Fruit fly (Drosophila melanogaster) whole organism, embryonic: ENCODE results near the gene Sec3.

Experiments
- Adf1 ChIP-seq: fragments of 200-800 bp; sonication (Bioruptor generic); IDR thresholded peaks from 2 replicates; pipeline ENCODE4 v1.3.6; 2022; ENCODE audit warnings: missing biosample characterization, missing genetic modification characterization
- C15 ChIP-seq: fragments of 200-800 bp; sonication (Bioruptor generic); IDR thresholded peaks from 3 replicates; pipeline ENCODE4 v1.3.6; 2022; ENCODE audit warnings: missing biosample characterization, missing genetic modification characterization
- CG10543 ChIP-seq: fragments of 200-800 bp; sonication (Bioruptor generic); optimal IDR thresholded peaks from 3 replicates; lab custom pipeline; 2017; ENCODE audit warnings: missing biosample characterization, mild to moderate bottlenecking, missing genetic modification characterization, moderate library complexity
- CG11085 ChIP-seq: fragments of 200-800 bp; sonication (Bioruptor generic); IDR thresholded peaks from 2 replicates; pipeline ENCODE4 v1.3.6; 2022; ENCODE audit warnings: missing biosample characterization, missing genetic modification characterization
- CG12659 ChIP-seq: fragments of 200-800 bp; sonication (Bioruptor generic); optimal IDR thresholded peaks from 3 replicates; lab custom pipeline; 2017; ENCODE audit warnings: mild to moderate bottlenecking, missing biosample characterization, missing genetic modification reagents, missing genetic modification characterization
- CG13123 ChIP-seq: fragments of 200-800 bp; sonication (Bioruptor generic); optimal IDR thresholded peaks from 2 replicates; lab custom pipeline; 2016; ENCODE audit warnings: missing biosample characterization, missing genetic modification characterization
- CG13894 ChIP-seq: fragments of 200-800 bp; sonication (Bioruptor generic); optimal IDR thresholded peaks from 3 replicates; lab custom pipeline; 2018; ENCODE audit warnings: missing biosample characterization, mild to moderate bottlenecking, missing genetic modification characterization, moderate library complexity
- CG1602 ChIP-seq: fragments of 200-800 bp; sonication (Bioruptor generic); optimal IDR thresholded peaks from 3 replicates; lab custom pipeline; 2016; ENCODE audit warnings: missing biosample characterization, missing genetic modification characterization
- CG1603 ChIP-seq: fragments of 200-800 bp; sonication (Bioruptor generic); optimal IDR thresholded peaks from 2 replicates; lab custom pipeline; 2019; ENCODE audit warnings: missing biosample characterization, mild to moderate bottlenecking, missing genetic modification characterization, moderate library complexity
- CG17802 ChIP-seq: fragments of 200-800 bp; sonication (Bioruptor generic); optimal IDR thresholded peaks from 2 replicates; lab custom pipeline; 2018; ENCODE audit warnings: missing biosample characterization, mild to moderate bottlenecking, missing genetic modification characterization, moderate library complexity
- CG1792 ChIP-seq: fragments of 200-800 bp; sonication (Bioruptor generic); optimal IDR thresholded peaks from 2 replicates; lab custom pipeline; 2016; ENCODE audit warnings: missing biosample characterization, missing genetic modification characterization
- CG18599 ChIP-seq: fragments of 200-800 bp; sonication (Bioruptor generic); optimal IDR thresholded peaks from 3 replicates; lab custom pipeline; 2017; ENCODE audit warnings: missing biosample characterization, missing genetic modification characterization, mild to moderate bottlenecking, moderate library complexity, missing genetic modification reagents
- CG2199 ChIP-seq: fragments of 200-800 bp; sonication (Bioruptor generic); IDR thresholded peaks from 3 replicates; pipeline ENCODE4 v1.3.6; 2022; ENCODE audit warnings: missing biosample characterization, missing genetic modification characterization
- CG42726 ChIP-seq: fragments of 200-800 bp; sonication (Bioruptor generic); IDR thresholded peaks from 2 replicates; pipeline ENCODE4 v1.3.6; 2022; ENCODE audit warnings: missing biosample characterization, missing genetic modification characterization; ENCODE audit not compliant: partially characterized antibody
- CG5180 ChIP-seq: fragments of 200-800 bp; sonication (Bioruptor generic); optimal IDR thresholded peaks from 3 replicates; lab custom pipeline; 2017; ENCODE audit warnings: missing biosample characterization, missing genetic modification characterization, mild to moderate bottlenecking, moderate library complexity, missing genetic modification reagents
- CG6791 ChIP-seq: fragments of 200-800 bp; sonication (Bioruptor generic); IDR thresholded peaks from 3 replicates; pipeline ENCODE4 v1.3.6; 2022; ENCODE audit warnings: missing biosample characterization, missing genetic modification characterization; ENCODE audit not compliant: partially characterized antibody
- CG7556 ChIP-seq: fragments of 200-800 bp; sonication (Bioruptor generic); optimal IDR thresholded peaks from 2 replicates; lab custom pipeline; 2017; ENCODE audit warnings: missing biosample characterization, mild to moderate bottlenecking, missing genetic modification characterization
- CG8290 ChIP-seq, 3 experiments: fragments of 200-800 bp; sonication (Bioruptor generic); optimal IDR thresholded peaks; 2 replicates each; lab custom pipeline; 2016 to 2019; ENCODE audit warnings: missing biosample characterization in 3 of 3, missing genetic modification characterization in 3 of 3, mild to moderate bottlenecking in 2 of 3, moderate library complexity in 1 of 3
- CTCF ChIP-seq: fragments of 200-800 bp; sonication (Bioruptor generic); optimal IDR thresholded peaks from 2 replicates; lab custom pipeline; 2017; ENCODE audit warnings: missing biosample characterization, mild to moderate bottlenecking, missing genetic modification characterization, moderate library complexity
- CoRest ChIP-seq: fragments of 200-800 bp; sonication (Bioruptor generic); optimal IDR thresholded peaks from 3 replicates; lab custom pipeline; 2018; ENCODE audit warnings: missing biosample characterization, mild to moderate bottlenecking, missing genetic modification characterization, moderate library complexity
- CrebB ChIP-seq: fragments of 200-800 bp; sonication (Bioruptor generic); optimal IDR thresholded peaks from 3 replicates; lab custom pipeline; 2018; ENCODE audit warnings: missing biosample characterization, mild to moderate bottlenecking, missing genetic modification characterization
- D19A ChIP-seq: fragments of 200-800 bp; optimal IDR thresholded peaks from 3 replicates; lab custom pipeline; 2019; ENCODE audit warnings: missing biosample characterization, mild to moderate bottlenecking, missing genetic modification characterization, moderate library complexity
- D19B ChIP-seq: fragments of 200-800 bp; sonication (Bioruptor generic); optimal IDR thresholded peaks from 2 replicates; lab custom pipeline; 2017; ENCODE audit warnings: missing biosample characterization, mild to moderate bottlenecking, missing genetic modification characterization
- Deaf1 ChIP-seq: fragments of 200-800 bp; optimal IDR thresholded peaks from 3 replicates; lab custom pipeline; 2019; ENCODE audit warnings: missing biosample characterization, mild to moderate bottlenecking, missing genetic modification characterization, moderate library complexity
- GATAe ChIP-seq: fragments of 200-800 bp; sonication (Bioruptor generic); conservative IDR thresholded peaks from 2 replicates; pipeline ENCODE4 v1.3.6; 2022; ENCODE audit warnings: missing biosample characterization, missing genetic modification characterization
- HLH54F ChIP-seq: fragments of 200-800 bp; sonication (Bioruptor generic); optimal IDR thresholded peaks from 3 replicates; lab custom pipeline; 2016; ENCODE audit warnings: missing biosample characterization, missing genetic modification characterization
- HmgZ ChIP-seq: fragments of 200-800 bp; sonication (Bioruptor generic); optimal IDR thresholded peaks from 2 replicates; lab custom pipeline; 2018; ENCODE audit warnings: missing biosample characterization, mild to moderate bottlenecking, missing genetic modification characterization
- Hsf ChIP-seq: fragments of 200-800 bp; sonication (Bioruptor generic); optimal IDR thresholded peaks from 3 replicates; lab custom pipeline; 2016; ENCODE audit warnings: missing biosample characterization, missing genetic modification characterization
- Med ChIP-seq: fragments of 200-800 bp; sonication (Bioruptor generic); peaks from one replicate; lab custom pipeline; 2016; ENCODE audit warnings: missing biosample characterization, missing genetic modification characterization, mild to moderate bottlenecking, inconsistent platforms, moderate library complexity
- Myb ChIP-seq: fragments of 200-800 bp; sonication (Bioruptor generic); optimal IDR thresholded peaks from 2 replicates; lab custom pipeline; 2016; ENCODE audit warnings: missing biosample characterization, missing genetic modification characterization
- Nf-YC ChIP-seq: fragments of 200-800 bp; optimal IDR thresholded peaks from 3 replicates; lab custom pipeline; 2019; ENCODE audit warnings: missing biosample characterization, mild to moderate bottlenecking, missing genetic modification characterization, moderate library complexity
- Rfx ChIP-seq: fragments of 200-800 bp; sonication (Bioruptor generic); IDR thresholded peaks from 2 replicates; pipeline ENCODE4 v1.3.6; 2022; ENCODE audit warnings: missing biosample characterization, missing genetic modification characterization
- TFAM ChIP-seq: fragments of 200-800 bp; sonication (Bioruptor generic); optimal IDR thresholded peaks from 2 replicates; lab custom pipeline; 2017; ENCODE audit warnings: missing biosample characterization, missing genetic modification characterization, inconsistent platforms
- amos ChIP-seq: fragments of 200-800 bp; sonication (Bioruptor generic); IDR thresholded peaks from 2 replicates; pipeline ENCODE4 v1.3.6; 2022; ENCODE audit warnings: missing biosample characterization, missing genetic modification characterization; ENCODE audit not compliant: partially characterized antibody
- aop ChIP-seq: fragments of 200-800 bp; sonication (Bioruptor generic); IDR thresholded peaks from 2 replicates; pipeline ENCODE4 v1.3.6; 2022; ENCODE audit warnings: missing biosample characterization, missing genetic modification characterization
- bowl ChIP-seq: fragments of 200-800 bp; sonication (Bioruptor generic); IDR thresholded peaks from 2 replicates; pipeline ENCODE4 v1.3.6; 2022; ENCODE audit warnings: missing biosample characterization, missing genetic modification characterization
- chif ChIP-seq, 2 experiments: fragments of 200-800 bp; sonication (Bioruptor generic); optimal IDR thresholded peaks; 3 replicates each; lab custom pipeline; 2016; ENCODE audit warnings: missing biosample characterization in 2 of 2, missing genetic modification characterization in 2 of 2
- ci ChIP-seq: fragments of 200-800 bp; sonication (Bioruptor generic); IDR thresholded peaks from 3 replicates; pipeline ENCODE4 v1.3.6; 2022; ENCODE audit warnings: missing biosample characterization, missing genetic modification characterization
- dpn ChIP-seq, 2 experiments: fragments of 200-800 bp; sonication (Bioruptor generic); optimal IDR thresholded peaks; 3 replicates each; lab custom pipeline; 2016; ENCODE audit warnings: missing biosample characterization in 2 of 2, missing genetic modification characterization in 2 of 2
- exex ChIP-seq: fragments of 200-800 bp; sonication (Bioruptor generic); optimal IDR thresholded peaks from 4 replicates; lab custom pipeline; 2018; ENCODE audit warnings: missing biosample characterization, mild to moderate bottlenecking, missing genetic modification characterization, moderate library complexity
- grau ChIP-seq: fragments of 200-800 bp; optimal IDR thresholded peaks from 3 replicates; lab custom pipeline; 2019; ENCODE audit warnings: missing biosample characterization, mild to moderate bottlenecking, missing genetic modification characterization, moderate library complexity
- grn ChIP-seq: fragments of 200-800 bp; sonication (Bioruptor generic); optimal IDR thresholded peaks from 3 replicates; lab custom pipeline; 2017; ENCODE audit warnings: missing biosample characterization, missing genetic modification characterization
- lab ChIP-seq: fragments of 200-800 bp; sonication (Bioruptor generic); optimal IDR thresholded peaks from 3 replicates; lab custom pipeline; 2017; ENCODE audit warnings: missing biosample characterization, missing genetic modification characterization, mild to moderate bottlenecking, moderate library complexity, missing genetic modification reagents
- lilli ChIP-seq: fragments of 200-800 bp; sonication (Bioruptor generic); optimal IDR thresholded peaks from 3 replicates; lab custom pipeline; 2016; ENCODE audit warnings: missing biosample characterization, missing genetic modification characterization
- lov ChIP-seq, 2 experiments: fragments of 200-800 bp in 1 of 2; fragments of >200 bp in 1 of 2; sonication (Bioruptor generic) in 1 of 2; IDR thresholded peaks in 1 of 2; optimal IDR thresholded peaks in 1 of 2; 2 replicates in 1 of 2; 3 replicates in 1 of 2; pipeline versions ENCODE4 v1.3.6 to Lab custom; 2017 to 2022; ENCODE audit warnings: missing biosample characterization in 1 of 2, missing genetic modification characterization in 1 of 2
- mirr ChIP-seq: fragments of 200-800 bp; sonication (Bioruptor generic); optimal IDR thresholded peaks from 3 replicates; lab custom pipeline; 2018; ENCODE audit warnings: missing biosample characterization, mild to moderate bottlenecking, missing genetic modification characterization
- pita ChIP-seq: fragments of 200-800 bp; sonication (Bioruptor generic); optimal IDR thresholded peaks from 2 replicates; lab custom pipeline; 2017; ENCODE audit warnings: missing biosample characterization, mild to moderate bottlenecking, missing genetic modification characterization
- sug ChIP-seq: fragments of 200-800 bp; optimal IDR thresholded peaks from 2 replicates; lab custom pipeline; 2019; ENCODE audit warnings: missing biosample characterization, mild to moderate bottlenecking, missing genetic modification characterization, moderate library complexity
- tll ChIP-seq, 2 experiments: fragments of 200-800 bp in 1 of 2; fragments of >200 bp in 1 of 2; sonication (Bioruptor generic) in 1 of 2; optimal IDR thresholded peaks; 2 replicates each; lab custom pipeline; 2017 to 2019; ENCODE audit warnings: missing biosample characterization in 2 of 2, missing genetic modification characterization in 2 of 2, mild to moderate bottlenecking in 1 of 2, moderate library complexity in 1 of 2
- z ChIP-seq: fragments of 200-800 bp; sonication (Bioruptor generic); IDR thresholded peaks from 3 replicates; pipeline ENCODE4 v1.3.6; 2022; ENCODE audit warnings: missing biosample characterization, missing genetic modification characterization

Gene Sec3

dm6 chr3L:17470110-17470509 lies 45.1 kb upstream of the Sec3 start, which contains the start of gene SecCl:
Gene SecCl (plus strand): TSS chr3L:17470127.
- TF ChIP-seq lov (optimal IDR thresholded peaks at IDR 0.05; lab: Kevin White, UChicago) = no peak
- TF ChIP-seq lov (GFP tag; IDR thresholded peaks at IDR 0.05; lab: Robert Waterston, UW) = 0 out of 3 replicates have a peak, but pooled peaks have one; percentile 20
- TF ChIP-seq C15 = 0 out of 3 replicates have a peak, but pooled peaks have one; percentile 4
- TF ChIP-seq CTCF (GFP tag; lab: Kevin White, UChicago) = peak; percentile 88
- peak; percentile 100 for TF ChIP-seq CG8290 (GFP tag; optimal IDR thresholded peaks at IDR 0.05; lab: Kevin White, UChicago)
- TF ChIP-seq CG8290 (tag; optimal IDR thresholded peaks at IDR 0.05; lab: Kevin White, UChicago) = peak; percentile 63 to 95
- no peak for TF ChIP-seq dpn (GFP tag; optimal IDR thresholded peaks at IDR 0.05; lab: Kevin White, UChicago)
- no peak for TF ChIP-seq CrebB
- peak; percentile 94 for TF ChIP-seq Deaf1
- TF ChIP-seq CG1602 (GFP tag; lab: Kevin White, UChicago) = no peak
- peak; percentile 62 for TF ChIP-seq Med (GFP tag; lab: Kevin White, UChicago)
- peak; percentile 44 for TF ChIP-seq sug
- TF ChIP-seq ci (GFP tag; lab: Robert Waterston, UW) = peak; percentile 55; the same call in 1 of the 3 replicates
- peak; percentile 53 for TF ChIP-seq GATAe (GFP tag; lab: Robert Waterston, UW)
- peak; percentile 63; the same call in 1 of the 3 replicates for TF ChIP-seq z (GFP tag; lab: Robert Waterston, UW)
- no peak for TF ChIP-seq CG11085 (GFP tag; lab: Robert Waterston, UW)
- TF ChIP-seq mirr (GFP tag; lab: Kevin White, UChicago) = peak; percentile 36
- peak; percentile 23 for TF ChIP-seq lab
- peak; percentile 54 for TF ChIP-seq grn
- peak; percentile 90 for TF ChIP-seq CG13894
- TF ChIP-seq CG10543 (GFP tag; lab: Kevin White, UChicago) = peak; percentile 39
- peak; percentile 23 for TF ChIP-seq CG18599
- TF ChIP-seq aop (GFP tag; lab: Robert Waterston, UW) = 0 out of 2 replicates have a peak, but pooled peaks have one; percentile 11
- TF ChIP-seq HmgZ (tag; lab: Kevin White, UChicago) = peak; percentile 60
- peak; percentile 31 for TF ChIP-seq exex (tag; lab: Kevin White, UChicago)
- TF ChIP-seq Rfx (GFP tag; lab: Robert Waterston, UW) = 0 out of 2 replicates have a peak, but pooled peaks have one; percentile 14
- TF ChIP-seq TFAM (GFP tag; lab: Kevin White, UChicago) = no peak
- peak; percentile 97 for TF ChIP-seq Adf1 (GFP tag; lab: Robert Waterston, UW)
- TF ChIP-seq bowl = 0 out of 2 replicates have a peak, but pooled peaks have one; percentile 5
- TF ChIP-seq CG5180 (GFP tag; lab: Kevin White, UChicago) = peak; percentile 87
- no peak for TF ChIP-seq CG7556
- TF ChIP-seq CG13123 (GFP tag; lab: Kevin White, UChicago) = no peak
- peak; percentile 98 for TF ChIP-seq CG6791
- TF ChIP-seq, all 482 proteins: peak for 24

dm6 chr3L:17465804-17466203 lies 40.8 kb upstream of the Sec3 start, which contains the start of gene QIL1:
Gene QIL1 (plus strand): TSS chr3L:17465945.
- no peak for TF ChIP-seq D19B (GFP tag; lab: Kevin White, UChicago)
- peak; percentile 31; the same call in 1 of the 2 replicates for TF ChIP-seq amos (GFP tag; lab: Robert Waterston, UW)
- TF ChIP-seq CoRest (tag; lab: Kevin White, UChicago) = peak; percentile 42
- no peak for TF ChIP-seq CG1792
- peak; percentile 14 for TF ChIP-seq Nf-YC (tag; lab: Kevin White, UChicago)
- no peak for TF ChIP-seq Hsf
- TF ChIP-seq HLH54F (GFP tag; lab: Kevin White, UChicago) = no peak
- peak; percentile 47 for TF ChIP-seq CG12659 (GFP tag; lab: Kevin White, UChicago)
- no peak for TF ChIP-seq lilli (GFP tag; lab: Kevin White, UChicago)
- no peak for TF ChIP-seq tll (GFP tag; optimal IDR thresholded peaks at IDR 0.05; lab: Kevin White, UChicago)
- no peak for TF ChIP-seq CG42726 (GFP tag; lab: Robert Waterston, UW)
- TF ChIP-seq Myb = peak; percentile 26
- no peak for TF ChIP-seq CG17802 (tag; lab: Kevin White, UChicago)
- TF ChIP-seq chif (GFP tag; optimal IDR thresholded peaks at IDR 0.05; lab: Kevin White, UChicago) = no peak
- TF ChIP-seq TFAM (GFP tag; lab: Kevin White, UChicago) = no peak
- peak; percentile 8 for TF ChIP-seq D19A
- TF ChIP-seq pita (GFP tag; lab: Kevin White, UChicago) = peak; percentile 89
- peak; percentile 29 for TF ChIP-seq grau (tag; lab: Kevin White, UChicago)
- TF ChIP-seq CG2199 (GFP tag; lab: Robert Waterston, UW) = peak; percentile 53; the same call in 1 of the 3 replicates
- peak; percentile 66 for TF ChIP-seq CG1603
